Fruit fly (Drosophila melanogaster) whole organism, embryonic: Measurements from ENCODE around the gene Uggt.

Source experiments
- Aef1 ChIP-seq: fragments of 200-800 bp; sonication (Bioruptor generic); IDR thresholded peaks from 3 replicates; pipeline ENCODE4 v1.3.6; 2022; ENCODE audit warnings: missing biosample characterization, missing genetic modification characterization
- CG6854 ChIP-seq: fragments of 200-800 bp; sonication (Bioruptor generic); optimal IDR thresholded peaks from 3 replicates; lab custom pipeline; 2017; ENCODE audit warnings: missing biosample characterization, mild to moderate bottlenecking, missing genetic modification characterization
- CG8281 ChIP-seq: fragments of 200-800 bp; sonication (Bioruptor generic); optimal IDR thresholded peaks from 2 replicates; lab custom pipeline; 2018; ENCODE audit warnings: missing biosample characterization, mild to moderate bottlenecking, missing genetic modification characterization, moderate library complexity
- CTCF ChIP-seq: fragments of 200-800 bp; sonication (Bioruptor generic); optimal IDR thresholded peaks from 2 replicates; lab custom pipeline; 2017; ENCODE audit warnings: missing biosample characterization, mild to moderate bottlenecking, missing genetic modification characterization, moderate library complexity
- Jarid2 ChIP-seq: fragments of 200-800 bp; sonication (Bioruptor generic); optimal IDR thresholded peaks from 3 replicates; lab custom pipeline; 2017; ENCODE audit warnings: mild to moderate bottlenecking, missing biosample characterization, missing genetic modification reagents, missing genetic modification characterization
- Xrp1 ChIP-seq: fragments of 200-800 bp; sonication (Bioruptor generic); IDR thresholded peaks from 2 replicates; pipeline ENCODE4 v1.3.6; 2022; ENCODE audit warnings: missing biosample characterization, missing genetic modification characterization
- chif ChIP-seq, 2 experiments: fragments of 200-800 bp; sonication (Bioruptor generic); optimal IDR thresholded peaks; 3 replicates each; lab custom pipeline; 2016; ENCODE audit warnings: missing biosample characterization in 2 of 2, missing genetic modification characterization in 2 of 2
- sd ChIP-seq: fragments of 200-800 bp; sonication (Bioruptor generic); optimal IDR thresholded peaks from 3 replicates; lab custom pipeline; 2018; ENCODE audit warnings: missing biosample characterization, mild to moderate bottlenecking, missing genetic modification characterization, moderate library complexity

DNA sequence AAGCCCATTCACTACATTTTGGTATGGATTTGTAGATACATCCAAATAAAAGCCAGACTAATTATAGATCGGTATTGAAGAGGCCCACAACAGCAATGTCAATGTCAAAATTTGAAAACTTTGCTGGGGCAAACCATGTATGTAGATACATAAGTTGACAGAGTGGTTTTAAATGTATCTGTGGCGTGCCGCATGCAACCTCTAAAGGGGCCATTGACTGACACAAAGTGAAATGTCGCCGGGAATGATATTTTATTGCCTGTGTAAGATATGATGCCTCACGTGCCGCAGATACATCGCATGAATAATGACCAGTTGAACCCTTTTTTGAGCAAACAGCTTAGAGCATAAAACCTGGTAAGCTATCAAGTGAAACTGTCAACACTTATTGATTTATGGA lies 39.8 kb upstream of the Uggt start:
- no peak for TF ChIP-seq CG6854
- no peak for TF ChIP-seq Xrp1 (GFP tag; lab: Robert Waterston, UW)
- TF ChIP-seq Jarid2 (GFP tag; lab: Kevin White, UChicago) = no peak
- no peak for TF ChIP-seq Aef1
- TF ChIP-seq sd = peak; percentile 18
- TF ChIP-seq CTCF = no peak
- no peak for TF ChIP-seq chif (GFP tag; optimal IDR thresholded peaks at IDR 0.05; lab: Kevin White, UChicago)
- TF ChIP-seq CG8281 (tag; lab: Kevin White, UChicago) = no peak
